Fruit fly (Drosophila melanogaster) whole organism, wandering third instar larva: ENCODE measurements around the gene CG8671.

Source experiments
- CrebA ChIP-seq: fragments of 200-800 bp; sonication (Bioruptor generic); optimal IDR thresholded peaks from 2 replicates; lab custom pipeline; 2016; ENCODE audit warnings: missing biosample characterization, mild to moderate bottlenecking, missing genetic modification characterization, borderline replicate concordance
- Dfd ChIP-seq: fragments of >200 bp; optimal IDR thresholded peaks from 2 replicates; lab custom pipeline; 2017; ENCODE audit warnings: missing biosample characterization, missing genetic modification characterization
- Dif ChIP-seq: fragments of 200-275, 200-300 bp; sonication (Bioruptor generic); optimal IDR thresholded peaks from 2 replicates; lab custom pipeline; 2018; ENCODE audit warnings: missing biosample characterization, missing genetic modification characterization; ENCODE audit not compliant: partially characterized antibody
- Rel ChIP-seq, 2 experiments: fragments of 200-800 bp; sonication (Bioruptor generic) in 1 of 2; optimal IDR thresholded peaks; 2 replicates in 1 of 2; 3 replicates in 1 of 2; lab custom pipeline; 2016 to 2019; ENCODE audit warnings: mild to moderate bottlenecking in 2 of 2, missing biosample characterization in 2 of 2, missing genetic modification characterization in 2 of 2, moderate library complexity in 1 of 2
- foxo ChIP-seq, 2 experiments: fragments of 200-800 bp; sonication (Bioruptor generic); optimal IDR thresholded peaks; 2 replicates in 1 of 2; 3 replicates in 1 of 2; lab custom pipeline; 2016 to 2017; ENCODE audit warnings: missing biosample characterization in 2 of 2, missing genetic modification characterization in 2 of 2
- lola ChIP-seq: fragments of >200 bp; optimal IDR thresholded peaks from 2 replicates; lab custom pipeline; 2017; ENCODE audit warnings: missing biosample characterization, missing genetic modification characterization
- pan ChIP-seq: fragments of >200 bp; optimal IDR thresholded peaks from 2 replicates; lab custom pipeline; 2017
- rgr ChIP-seq: fragments of 200-800 bp; sonication (Bioruptor generic); optimal IDR thresholded peaks from 3 replicates; lab custom pipeline; 2016; ENCODE audit warnings: missing biosample characterization, mild to moderate bottlenecking, missing genetic modification characterization
- tai ChIP-seq: sonication (Bioruptor generic); optimal IDR thresholded peaks from 2 replicates; lab custom pipeline; 2016; ENCODE audit warnings: missing biosample characterization, missing genetic modification characterization
- usp ChIP-seq: fragments of >200 bp; optimal IDR thresholded peaks from 2 replicates; lab custom pipeline; 2017; ENCODE audit warnings: missing biosample characterization, missing genetic modification characterization

DNA sequence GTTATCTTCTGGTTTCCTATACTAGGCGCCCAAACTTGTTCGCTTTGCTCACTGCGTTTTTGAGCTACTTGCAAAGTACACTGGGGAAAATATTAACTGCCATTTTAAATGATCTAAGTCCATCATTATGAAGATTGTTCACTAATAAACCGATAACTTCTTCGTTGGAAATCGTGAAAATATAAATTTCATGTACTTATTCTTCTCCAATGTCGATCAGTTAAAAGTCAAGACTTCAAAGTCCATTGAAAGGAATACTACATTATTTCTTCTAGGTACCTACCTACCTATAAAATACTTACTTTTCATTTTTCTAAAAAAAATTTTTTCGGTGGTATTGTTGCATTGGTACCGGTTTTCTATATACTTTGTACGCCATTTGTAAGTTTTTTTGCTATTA lies 16.1 kb upstream of the CG8671 start:
- TF ChIP-seq rgr (GFP tag; lab: Kevin White, UChicago) (no peak), tai (GFP tag; lab: Kevin White, UChicago) (no peak), Dif (GFP tag; lab: Kevin White, UChicago) (no peak), Rel (GFP tag; optimal IDR thresholded peaks at IDR 0.05; lab: Kevin White, UChicago) (no peak), Rel (tag; optimal IDR thresholded peaks at IDR 0.05; lab: Kevin White, UChicago) (no peak), CrebA (GFP tag; lab: Kevin White, UChicago) (no peak), usp (no peak), lola (GFP tag; lab: Kevin White, UChicago) (no peak), pan (lab: Kevin White, UChicago) (no peak), Dfd (GFP tag; lab: Kevin White, UChicago) (no peak), foxo (GFP tag; optimal IDR thresholded peaks at IDR 0.05; lab: Kevin White, UChicago) (no peak)
